Worm (Caenorhabditis elegans) whole organism, young adult: Measurements from ENCODE around the gene pah-1.

Experiments
- B0336.3 ChIP-seq: fragments of 200-800 bp; sonication (Bioruptor generic); IDR thresholded peaks from 2 replicates; pipeline ENCODE4 v1.3.6; 2022; ENCODE audit warnings: missing genetic modification characterization, missing compliant biosample characterization
- F10E7.11 ChIP-seq: sonication (generic microtip); optimal IDR thresholded peaks from 2 replicates; lab custom pipeline; 2017; ENCODE audit warnings: mild to moderate bottlenecking, missing genetic modification characterization, moderate library complexity, missing compliant biosample characterization
- F22D6.2 ChIP-seq: sonication (generic microtip); optimal IDR thresholded peaks from 2 replicates; lab custom pipeline; 2016; ENCODE audit warnings: mild to moderate bottlenecking, missing genetic modification characterization, missing compliant biosample characterization
- F37B4.10 ChIP-seq: fragments of 200-800 bp; sonication (Bioruptor generic); IDR thresholded peaks from 2 replicates; pipeline ENCODE4 v1.3.6; 2022; ENCODE audit warnings: missing genetic modification characterization, missing compliant biosample characterization
- F49E8.2 ChIP-seq: sonication (generic microtip); optimal IDR thresholded peaks from 3 replicates; lab custom pipeline; 2017; ENCODE audit warnings: missing genetic modification characterization, mild to moderate bottlenecking, missing compliant biosample characterization, antibody characterized with exemption, moderate library complexity; ENCODE audit not compliant: insufficient read depth
- F52B5.7 ChIP-seq: sonication (generic microtip); optimal IDR thresholded peaks from 2 replicates; lab custom pipeline; 2016; ENCODE audit warnings: mild to moderate bottlenecking, missing genetic modification characterization, missing compliant biosample characterization
- F57A8.1 ChIP-seq: fragments of 200-800 bp; sonication (Bioruptor generic); optimal IDR thresholded peaks from 2 replicates; lab custom pipeline; 2018; ENCODE audit warnings: mild to moderate bottlenecking, missing genetic modification characterization, moderate library complexity, missing compliant biosample characterization
- K11D2.4 ChIP-seq: fragments of 200-800 bp; sonication (Bioruptor generic); IDR thresholded peaks from 2 replicates; pipeline ENCODE4 v1.3.6; 2022; ENCODE audit warnings: missing genetic modification reagents, missing genetic modification characterization, missing compliant biosample characterization
- Y53G8AR.9 ChIP-seq: fragments of 200-800 bp; sonication (Bioruptor generic); conservative IDR thresholded peaks from 2 replicates; pipeline ENCODE4 v1.3.6; 2022; ENCODE audit warnings: missing genetic modification reagents, missing genetic modification characterization, missing compliant biosample characterization
- Y79H2A.3 ChIP-seq: fragments of 200-800 bp; sonication (Bioruptor generic); conservative IDR thresholded peaks from 2 replicates; pipeline ENCODE4 v1.3.6; 2022; ENCODE audit warnings: missing genetic modification reagents, missing genetic modification characterization, missing compliant biosample characterization
- ZK185.1 ChIP-seq: sonication (generic microtip); optimal IDR thresholded peaks from 2 replicates; lab custom pipeline; 2016; ENCODE audit warnings: mild to moderate bottlenecking, missing genetic modification characterization, missing compliant biosample characterization; ENCODE audit not compliant: poor library complexity, severe bottlenecking
- akir-1 ChIP-seq: fragments of 200-800 bp; sonication (Bioruptor generic); optimal IDR thresholded peaks from 2 replicates; lab custom pipeline; 2018; ENCODE audit warnings: mild to moderate bottlenecking, missing genetic modification characterization, moderate library complexity, missing compliant biosample characterization
- ama-1 ChIP-seq, 3 experiments: fragments of 150-350 bp in 1 of 3; sonication (generic microtip) in 2 of 3; optimal IDR thresholded peaks; 2 replicates each; lab custom pipeline; 2014 to 2018; ENCODE audit warnings: missing biosample characterization in 2 of 3, missing genetic modification characterization in 2 of 3, missing genetic modification reagents in 2 of 3
- aptf-2 ChIP-seq: fragments of 200-800 bp; sonication (Bioruptor generic); conservative IDR thresholded peaks from 2 replicates; pipeline ENCODE4 v1.3.6; 2022; ENCODE audit warnings: missing genetic modification reagents, missing genetic modification characterization, missing compliant biosample characterization
- atf-7 ChIP-seq: sonication (generic microtip); optimal IDR thresholded peaks from 2 replicates; lab custom pipeline; 2017; ENCODE audit warnings: mild to moderate bottlenecking, missing genetic modification characterization, missing compliant biosample characterization
- athp-1 ChIP-seq: sonication (generic microtip); optimal IDR thresholded peaks from 2 replicates; lab custom pipeline; 2017; ENCODE audit warnings: mild to moderate bottlenecking, missing genetic modification characterization, missing compliant biosample characterization
- attf-5 ChIP-seq: fragments of 200-800 bp; sonication (Bioruptor generic); optimal IDR thresholded peaks from 2 replicates; lab custom pipeline; 2018; ENCODE audit warnings: mild to moderate bottlenecking, missing genetic modification characterization, missing compliant biosample characterization
- attf-6 ChIP-seq: fragments of 200-800 bp; sonication (Bioruptor generic); IDR thresholded peaks from 2 replicates; pipeline ENCODE4 v1.3.6; 2022; ENCODE audit warnings: missing genetic modification reagents, missing genetic modification characterization, missing compliant biosample characterization
- bed-1 ChIP-seq: fragments of 200-800 bp; sonication (Bioruptor generic); IDR thresholded peaks from 2 replicates; pipeline ENCODE4 v1.3.6; 2022; ENCODE audit warnings: missing genetic modification reagents, missing genetic modification characterization, missing compliant biosample characterization
- ceh-91 ChIP-seq: fragments of 200-800 bp; sonication (Bioruptor generic); IDR thresholded peaks from 2 replicates; pipeline ENCODE4 v1.3.6; 2022; ENCODE audit warnings: missing genetic modification reagents, missing genetic modification characterization, missing compliant biosample characterization
- chd-7 ChIP-seq: sonication (generic microtip); optimal IDR thresholded peaks from 2 replicates; lab custom pipeline; 2016; ENCODE audit warnings: mild to moderate bottlenecking, missing genetic modification characterization, moderate library complexity, missing compliant biosample characterization
- ets-4 ChIP-seq: fragments of 200-800 bp; sonication (Bioruptor generic); optimal IDR thresholded peaks from 2 replicates; lab custom pipeline; 2018; ENCODE audit warnings: mild to moderate bottlenecking, missing genetic modification characterization, missing compliant biosample characterization
- gei-17 ChIP-seq: fragments of 200-800 bp; sonication (Bioruptor generic); optimal IDR thresholded peaks from 2 replicates; lab custom pipeline; 2018; ENCODE audit warnings: mild to moderate bottlenecking, missing genetic modification characterization, missing compliant biosample characterization
- hlh-12 ChIP-seq: sonication (generic microtip); optimal IDR thresholded peaks from 2 replicates; lab custom pipeline; 2016; ENCODE audit warnings: missing genetic modification characterization, missing compliant biosample characterization
- hrde-1 ChIP-seq: sonication (generic microtip); optimal IDR thresholded peaks from 2 replicates; lab custom pipeline; 2016; ENCODE audit warnings: missing genetic modification characterization, mild to moderate bottlenecking, missing compliant biosample characterization, moderate library complexity, missing genotype, missing genetic modification reagents, borderline replicate concordance
- lin-35 ChIP-seq, 3 experiments: fragments of 150-350 bp in 2 of 3; sonication (generic microtip) in 1 of 3; optimal IDR thresholded peaks; 2 replicates each; lab custom pipeline; 2014 to 2018; ENCODE audit warnings: missing biosample characterization in 3 of 3, missing genetic modification characterization in 3 of 3, missing genetic modification reagents in 3 of 3
- lin-40 ChIP-seq: sonication (generic microtip); optimal IDR thresholded peaks from 2 replicates; lab custom pipeline; 2016; ENCODE audit warnings: missing genetic modification characterization, mild to moderate bottlenecking, missing compliant biosample characterization, missing genotype, missing genetic modification reagents
- madf-6 ChIP-seq: fragments of 200-800 bp; sonication (Bioruptor generic); IDR thresholded peaks from 2 replicates; pipeline ENCODE4 v1.3.6; 2022; ENCODE audit warnings: missing genetic modification reagents, missing genetic modification characterization, missing compliant biosample characterization
- mcd-1 ChIP-seq: fragments of 200-800 bp; sonication (Bioruptor generic); IDR thresholded peaks from 2 replicates; pipeline ENCODE4 v1.3.6; 2022; ENCODE audit warnings: missing genetic modification reagents, missing genetic modification characterization, missing compliant biosample characterization
- mes-4 ChIP-seq: sonication (generic microtip); optimal IDR thresholded peaks from 2 replicates; lab custom pipeline; 2016; ENCODE audit warnings: missing genotype, missing genetic modification characterization, missing compliant biosample characterization
- mxl-1 ChIP-seq: sonication (generic microtip); optimal IDR thresholded peaks from 2 replicates; lab custom pipeline; 2016; ENCODE audit warnings: missing genetic modification characterization, missing compliant biosample characterization
- nfyb-1 ChIP-seq: fragments of 200-800 bp; sonication (Bioruptor generic); IDR thresholded peaks from 2 replicates; pipeline ENCODE4 v1.3.6; 2022; ENCODE audit warnings: missing genetic modification reagents, missing genetic modification characterization, missing compliant biosample characterization
- nhr-120 ChIP-seq: fragments of 200-800 bp; sonication (Bioruptor generic); IDR thresholded peaks from 2 replicates; pipeline ENCODE4 v1.3.6; 2022; ENCODE audit warnings: missing genetic modification characterization, missing compliant biosample characterization
- nhr-80 ChIP-seq: sonication (generic microtip); optimal IDR thresholded peaks from 2 replicates; lab custom pipeline; 2016; ENCODE audit warnings: missing genetic modification characterization, missing compliant biosample characterization
- nhr-90 ChIP-seq: sonication (generic microtip); optimal IDR thresholded peaks from 2 replicates; lab custom pipeline; 2016; ENCODE audit warnings: missing genotype, mild to moderate bottlenecking, missing genetic modification characterization, missing compliant biosample characterization
- pbrm-1 ChIP-seq: fragments of 200-800 bp; sonication (Bioruptor generic); IDR thresholded peaks from 2 replicates; pipeline ENCODE4 v1.3.6; 2022; ENCODE audit warnings: missing genetic modification reagents, missing genetic modification characterization, missing compliant biosample characterization
- rcor-1 ChIP-seq: fragments of 200-800 bp; sonication (Bioruptor generic); IDR thresholded peaks from 2 replicates; pipeline ENCODE4 v1.3.6; 2022; ENCODE audit warnings: missing genetic modification reagents, missing genetic modification characterization, missing compliant biosample characterization
- repo-1 ChIP-seq: sonication (generic microtip); optimal IDR thresholded peaks from 2 replicates; lab custom pipeline; 2017; ENCODE audit warnings: mild to moderate bottlenecking, missing genetic modification characterization, missing compliant biosample characterization
- rpc-1 ChIP-seq, 2 experiments: fragments of 150-350 bp in 1 of 2; sonication (generic microtip) in 1 of 2; optimal IDR thresholded peaks; 2 replicates each; lab custom pipeline; 2014 to 2018; ENCODE audit warnings: missing biosample characterization in 1 of 2, missing genetic modification characterization in 1 of 2, missing genetic modification reagents in 1 of 2, missing genotype in 1 of 2
- snpc-1.3 ChIP-seq: sonication (generic microtip); optimal IDR thresholded peaks from 2 replicates; lab custom pipeline; 2017; ENCODE audit warnings: missing genetic modification characterization, mild to moderate bottlenecking, missing compliant biosample characterization, antibody characterized with exemption, moderate library complexity, missing genotype, missing genetic modification reagents; ENCODE audit not compliant: insufficient read depth
- snpc-3.4 ChIP-seq: sonication (generic microtip); optimal IDR thresholded peaks from 2 replicates; lab custom pipeline; 2017; ENCODE audit warnings: missing genetic modification characterization, mild to moderate bottlenecking, missing compliant biosample characterization, antibody characterized with exemption, moderate library complexity, missing genotype, missing genetic modification reagents
- tlf-1 ChIP-seq: fragments of 200-800 bp; sonication (Bioruptor generic); optimal IDR thresholded peaks from 2 replicates; lab custom pipeline; 2018; ENCODE audit warnings: mild to moderate bottlenecking, missing genetic modification characterization, missing compliant biosample characterization
- unc-62 ChIP-seq: fragments of 150-350 bp; optimal IDR thresholded peaks from 2 replicates; lab custom pipeline; 2014; ENCODE audit warnings: missing biosample characterization, missing genetic modification reagents, missing genetic modification characterization
- zfh-2 ChIP-seq: fragments of 200-800 bp; sonication (Bioruptor generic); conservative IDR thresholded peaks from 2 replicates; pipeline ENCODE4 v1.3.6; 2022; ENCODE audit warnings: missing genetic modification reagents, missing genetic modification characterization, missing compliant biosample characterization
- ztf-18 ChIP-seq: sonication (generic microtip); optimal IDR thresholded peaks from 2 replicates; lab custom pipeline; 2016; ENCODE audit warnings: missing genotype, mild to moderate bottlenecking, missing genetic modification characterization, missing compliant biosample characterization
- ztf-26 ChIP-seq: sonication (generic microtip); optimal IDR thresholded peaks from 2 replicates; lab custom pipeline; 2017; ENCODE audit warnings: missing genetic modification characterization, missing compliant biosample characterization

The pah-1 gene

ce11 chrII:8747246-8747938 lies 19.4 kb downstream of the pah-1 start (continued):
- TF ChIP-seq rcor-1 (0 out of 2 replicates have a peak, but pooled peaks have one; percentile 9), Y53G8AR.9 (GFP tag; lab: Robert Waterston, UW) (peak; percentile 93), rpc-1 (optimal IDR thresholded peaks at IDR 0.05; lab: Kevin White, UChicago) (no peak), rpc-1 (tag; optimal IDR thresholded peaks at IDR 0.05; lab: Kevin White, UChicago) (no peak), ets-4 (GFP tag; lab: Kevin White, UChicago) (no peak), nfyb-1 (GFP tag; lab: Robert Waterston, UW) (peak; percentile 78), nhr-120 (GFP tag; lab: Robert Waterston, UW) (no peak), ceh-91 (no peak), akir-1 (GFP tag; lab: Kevin White, UChicago) (peak; percentile 19), F10E7.11 (tag; lab: Kevin White, UChicago) (no peak), snpc-3.4 (tag; lab: Kevin White, UChicago) (no peak), attf-5 (GFP tag; lab: Kevin White, UChicago) (peak; percentile 70), snpc-1.3 (tag; lab: Kevin White, UChicago) (peak; percentile 55), F57A8.1 (GFP tag; lab: Kevin White, UChicago) (no peak), lin-35 (GFP tag; optimal IDR thresholded peaks at IDR 0.05; lab: Kevin White, UChicago) (peak in 1 of 3 experiments; percentile 55), F37B4.10 (GFP tag; lab: Robert Waterston, UW) (0 out of 2 replicates have a peak, but pooled peaks have one; percentile 80), ama-1 (optimal IDR thresholded peaks at IDR 0.05; lab: Kevin White, UChicago) (peak; percentile 96), ama-1 (GFP tag; optimal IDR thresholded peaks at IDR 0.05; lab: Kevin White, UChicago) (no peak), athp-1 (tag; lab: Kevin White, UChicago) (no peak), lin-40 (tag; lab: Kevin White, UChicago) (peak; percentile 68), atf-7 (tag; lab: Kevin White, UChicago) (peak; percentile 2), gei-17 (GFP tag; lab: Kevin White, UChicago) (no peak), mxl-1 (tag; lab: Kevin White, UChicago) (peak; percentile 63), F52B5.7 (peak; percentile 85), aptf-2 (peak; percentile 59; the same call in 1 of the 2 replicates), F22D6.2 (tag; lab: Kevin White, UChicago) (peak; percentile 34), Y79H2A.3 (GFP tag; lab: Robert Waterston, UW) (no peak; the same call in 1 of the 2 replicates), tlf-1 (GFP tag; lab: Kevin White, UChicago) (peak; percentile 90), ztf-18 (tag; lab: Kevin White, UChicago) (peak; percentile 7), F49E8.2 (tag; lab: Kevin White, UChicago) (no peak), chd-7 (tag; lab: Kevin White, UChicago) (peak; percentile 86), attf-6 (GFP tag; lab: Robert Waterston, UW) (no peak), mes-4 (no peak), nhr-80 (tag; lab: Kevin White, UChicago) (peak; percentile 59), hlh-12 (tag; lab: Kevin White, UChicago) (no peak), unc-62 (GFP tag; lab: Kevin White, UChicago) (no peak), bed-1 (GFP tag; lab: Robert Waterston, UW) (no peak), zfh-2 (peak; percentile 70), madf-6 (GFP tag; lab: Robert Waterston, UW) (peak; percentile 32; the same call in 1 of the 2 replicates), B0336.3 (peak; percentile 88), ZK185.1 (peak; percentile 4), K11D2.4 (peak; percentile 78), nhr-90 (peak; percentile 88), hrde-1 (no peak), repo-1 (tag; lab: Kevin White, UChicago) (peak; percentile 98), pbrm-1 (GFP tag; lab: Robert Waterston, UW) (peak; percentile 66; the same call in 1 of the 2 replicates), ztf-26 (no peak), mcd-1 (GFP tag; lab: Robert Waterston, UW) (peak; percentile 35; the same call in 1 of the 2 replicates)
